Fruit fly (Drosophila melanogaster): ENCODE measurements around the gene CG9119.

CG9119 gene

dm6 chr3L:1177085-1177484 is 27.5 kb downstream of the CG9119 start, which contains the start of gene bab2 (continued):
- TF ChIP-seq pan (optimal IDR thresholded peaks at IDR 0.05) (no peak), pan (GFP tag; optimal IDR thresholded peaks at IDR 0.05 in 1 of 2, IDR thresholded peaks at IDR 0.05 in 1 of 2) (peak in 1 of 2 experiments; percentile 11), danr (GFP tag; IDR thresholded peaks at IDR 0.05) (no peak), CG3281 (GFP tag; optimal IDR thresholded peaks at IDR 0.05) (no peak), lab (GFP tag; optimal IDR thresholded peaks at IDR 0.05) (peak; percentile 2), jing (GFP tag; optimal IDR thresholded peaks at IDR 0.05) (peak; percentile 54), Taf1 (GFP tag; IDR thresholded peaks at IDR 0.05) (no peak), trem (tag; optimal IDR thresholded peaks at IDR 0.05) (no peak), Awh (GFP tag; IDR thresholded peaks at IDR 0.05) (peak; percentile 6; the same call in 1 of the 2 replicates), CG17328 (GFP tag; IDR thresholded peaks at IDR 0.05) (peak; percentile 31; the same call in 1 of the 2 replicates), CG4424 (GFP tag; optimal IDR thresholded peaks at IDR 0.05) (no peak), ATbp (GFP tag; optimal IDR thresholded peaks at IDR 0.05) (no peak), CG30403 (GFP tag; optimal IDR thresholded peaks at IDR 0.05) (no peak), Sry-β (GFP tag; optimal IDR thresholded peaks at IDR 0.05) (no peak), sens-2 (GFP tag; IDR thresholded peaks at IDR 0.05) (no peak), Scr (GFP tag; IDR thresholded peaks at IDR 0.05; ENCODE audit: partially characterized antibody) (peak; percentile 36), CG10366 (GFP tag; IDR thresholded peaks at IDR 0.05) (no peak), CG8359 (GFP tag; optimal IDR thresholded peaks at IDR 0.05; ENCODE audit: borderline replicate concordance) (no peak)

- no peak for TF ChIP-seq CG12071 (GFP tag; optimal IDR thresholded peaks at IDR 0.05)
- 0 out of 2 replicates have a peak, but pooled peaks have one; percentile 6 for TF ChIP-seq vvl (GFP tag; IDR thresholded peaks at IDR 0.05)
- TF ChIP-seq dysf (GFP tag; IDR thresholded peaks at IDR 0.05): 0 out of 3 replicates have a peak, but pooled peaks have one; percentile 24
- no peak for TF ChIP-seq CG13287 (GFP tag; IDR thresholded peaks at IDR 0.05; ENCODE audit: partially characterized antibody)
- no peak for TF ChIP-seq pan (optimal IDR thresholded peaks at IDR 0.05)
- peak in 1 of 2 experiments; percentile 25 for TF ChIP-seq pan (GFP tag; optimal IDR thresholded peaks at IDR 0.05 in 1 of 2, IDR thresholded peaks at IDR 0.05 in 1 of 2)
- peak; percentile 89 for TF ChIP-seq CG31224 (GFP tag; IDR thresholded peaks at IDR 0.05)
Measured at dm6 chr3L:1176515-1176914, 28.1 kb downstream of the CG9119 start.

- TF ChIP-seq Dip2 (GFP tag; IDR thresholded peaks at IDR 0.05) (peak; percentile 33; the same call in 1 of the 2 replicates), klu (GFP tag; IDR thresholded peaks at IDR 0.05) (no peak), ato (GFP tag; IDR thresholded peaks at IDR 0.05; ENCODE audit: partially characterized antibody) (no peak), Hr39 (optimal IDR thresholded peaks at IDR 0.05) (peak; percentile 47), Doc3 (GFP tag; IDR thresholded peaks at IDR 0.05; ENCODE audit: partially characterized antibody) (no peak), CG1792 (GFP tag; optimal IDR thresholded peaks at IDR 0.05) (no peak), sens (GFP tag) (peak; percentile 17), Med (GFP tag) (peak; percentile 32), crol (GFP tag; IDR thresholded peaks at IDR 0.05) (0 out of 2 replicates have a peak, but pooled peaks have one; percentile 22), CTCF (GFP tag; optimal IDR thresholded peaks at IDR 0.05) (no peak), Dip3 (GFP tag; optimal IDR thresholded peaks at IDR 0.05) (no peak), CG16813 (GFP tag; IDR thresholded peaks at IDR 0.05; ENCODE audit: partially characterized antibody) (0 out of 3 replicates have a peak, but pooled peaks have one; percentile 12), Opbp (GFP tag; IDR thresholded peaks at IDR 0.05; ENCODE audit: partially characterized antibody) (0 out of 3 replicates have a peak, but pooled peaks have one; percentile 16), otp (GFP tag; IDR thresholded peaks at IDR 0.05) (no peak), gem (tag; optimal IDR thresholded peaks at IDR 0.05) (no peak), CG14667 (GFP tag; IDR thresholded peaks at IDR 0.05) (peak; percentile 16; the same call in 1 of the 2 replicates), CG4360 (GFP tag; IDR thresholded peaks at IDR 0.05) (no peak), CG6272 (GFP tag; IDR thresholded peaks at IDR 0.05) (0 out of 2 replicates have a peak, but pooled peaks have one; percentile 16), CG8924 (tag; optimal IDR thresholded peaks at IDR 0.05) (no peak)
Measured at dm6 chr3L:1172858-1173257, 31.7 kb downstream of the CG9119 start.
